Fruit fly (Drosophila melanogaster): ENCODE measurements around the gene CG33493.

CG33493 gene

dm6 chr3L:10696635-10697412 lies 3.9 kb upstream of the CG33493 start, which contains the start of gene NijA (continued):
- TF ChIP-seq peb (GFP tag; IDR thresholded peaks at IDR 0.05) (no peak), mam (GFP tag; optimal IDR thresholded peaks at IDR 0.05) (no peak), cg (GFP tag; optimal IDR thresholded peaks at IDR 0.05) (no peak), CG3065 (GFP tag; optimal IDR thresholded peaks at IDR 0.05) (no peak), HLH4C (GFP tag; IDR thresholded peaks at IDR 0.05; ENCODE audit: partially characterized antibody) (no peak), nerfin-2 (GFP tag; IDR thresholded peaks at IDR 0.05; ENCODE audit: partially characterized antibody) (no peak), CG6654 (GFP tag; optimal IDR thresholded peaks at IDR 0.05) (no peak), chinmo (GFP tag; IDR thresholded peaks at IDR 0.05; ENCODE audit: partially characterized antibody) (no peak; the same call in 3 of the 4 replicates), CG4820 (GFP tag; optimal IDR thresholded peaks at IDR 0.05) (no peak), CG17829 (tag; optimal IDR thresholded peaks at IDR 0.05) (no peak), salm (tag; optimal IDR thresholded peaks at IDR 0.05) (no peak), B-H1 (GFP tag; IDR thresholded peaks at IDR 0.05) (no peak), Taf1 (GFP tag; IDR thresholded peaks at IDR 0.05) (no peak), CG8478 (optimal IDR thresholded peaks at IDR 0.05) (no peak), ci (GFP tag; IDR thresholded peaks at IDR 0.05) (no peak), CG12219 (GFP tag; optimal IDR thresholded peaks at IDR 0.05) (no peak), Nf-YC (tag; optimal IDR thresholded peaks at IDR 0.05) (no peak), exex (tag; optimal IDR thresholded peaks at IDR 0.05) (no peak), CG32532 (GFP tag; IDR thresholded peaks at IDR 0.05) (no peak), gsb-n (tag; optimal IDR thresholded peaks at IDR 0.05) (peak; percentile 66), CG2199 (GFP tag; IDR thresholded peaks at IDR 0.05) (no peak), Side (GFP tag; optimal IDR thresholded peaks at IDR 0.05) (no peak), CG4424 (GFP tag; optimal IDR thresholded peaks at IDR 0.05) (no peak), CG14710 (tag; optimal IDR thresholded peaks at IDR 0.05) (peak; percentile 32), gcm2 (GFP tag; optimal IDR thresholded peaks at IDR 0.05) (no peak), Dfd (GFP tag; optimal IDR thresholded peaks at IDR 0.05) (no peak), sisA (GFP tag; IDR thresholded peaks at IDR 0.05) (no peak), CG11723 (GFP tag; optimal IDR thresholded peaks at IDR 0.05) (no peak), hth (optimal IDR thresholded peaks at IDR 0.05) (no peak), wdn (GFP tag; IDR thresholded peaks at IDR 0.05) (no peak), ash1 (GFP tag; optimal IDR thresholded peaks at IDR 0.05) (no peak), tap (tag; optimal IDR thresholded peaks at IDR 0.05) (no peak), CG10462 (GFP tag; optimal IDR thresholded peaks at IDR 0.05) (no peak), al (GFP tag; IDR thresholded peaks at IDR 0.05) (no peak), Meics (GFP tag; optimal IDR thresholded peaks at IDR 0.05) (no peak), CG12104 (GFP tag; optimal IDR thresholded peaks at IDR 0.05) (no peak), CG3163 (GFP tag; optimal IDR thresholded peaks at IDR 0.05) (no peak), Sox100B (GFP tag; optimal IDR thresholded peaks at IDR 0.05) (no peak), CG11247 (GFP tag; IDR thresholded peaks at IDR 0.05) (no peak), Camta (GFP tag; optimal IDR thresholded peaks at IDR 0.05) (no peak), lola (GFP tag; optimal IDR thresholded peaks at IDR 0.05) (peak in 1 of 3 experiments; percentile 39), CG6813 (GFP tag; optimal IDR thresholded peaks at IDR 0.05) (no peak), pita (GFP tag; optimal IDR thresholded peaks at IDR 0.05) (no peak), CG17361 (GFP tag; IDR thresholded peaks at IDR 0.05) (peak; percentile 74; the same call in 2 of the 3 replicates), TFAM (GFP tag; optimal IDR thresholded peaks at IDR 0.05) (no peak), dm (GFP tag; optimal IDR thresholded peaks at IDR 0.05) (no peak), Fer1 (GFP tag; optimal IDR thresholded peaks at IDR 0.05) (no peak), psq (GFP tag; optimal IDR thresholded peaks at IDR 0.05) (no peak), schlank (tag; optimal IDR thresholded peaks at IDR 0.05) (no peak), CG1602 (GFP tag; optimal IDR thresholded peaks at IDR 0.05) (no peak), Dbx (GFP tag; IDR thresholded peaks at IDR 0.05) (no peak)

Measured in whole organism, embryonic.